Worm (Caenorhabditis elegans): ENCODE results near the gene nlp-9.

- no peak for TF ChIP-seq unc-130 (GFP tag; optimal IDR thresholded peaks at IDR 0.05)
- no peak for TF ChIP-seq vab-7 (GFP tag; IDR thresholded peaks at IDR 0.05)
Observed at ce11 chrV:4199185-4199584, 20.3 kb upstream of the nlp-9 start, which contains the start of gene rpac-40.
